Worm (Caenorhabditis elegans) whole organism, L3 larva: ENCODE data around the gene F59A6.4.

Source experiments
- ama-1 ChIP-seq: fragments of 150-350 bp; optimal IDR thresholded peaks from 2 replicates; lab custom pipeline; 2018
- elt-2 ChIP-seq: sonication (generic microtip); optimal IDR thresholded peaks from 2 replicates; lab custom pipeline; 2016; ENCODE audit warnings: missing genetic modification reagents, mild to moderate bottlenecking, missing genetic modification characterization, missing compliant biosample characterization
- elt-3 ChIP-seq, 3 experiments: fragments of 150-350 bp in 1 of 3; sonication (generic microtip) in 2 of 3; optimal IDR thresholded peaks; 2 replicates in 2 of 3; 4 replicates in 1 of 3; lab custom pipeline; 2014 to 2017; ENCODE audit warnings: missing biosample characterization in 3 of 3, missing genetic modification characterization in 3 of 3
- eor-1 ChIP-seq, 2 experiments: fragments of 150-350 bp; optimal IDR thresholded peaks; 2 replicates each; lab custom pipeline; 2014 to 2018; ENCODE audit warnings: missing biosample characterization in 2 of 2, missing genetic modification characterization in 2 of 2
- mml-1 ChIP-seq: fragments of 150-350 bp; sonication (generic microtip); optimal IDR thresholded peaks from 3 replicates; lab custom pipeline; 2014; ENCODE audit warnings: missing biosample characterization, missing genetic modification characterization
- nhr-76 ChIP-seq: fragments of 150-350 bp; sonication (generic microtip); optimal IDR thresholded peaks from 5 replicates; lab custom pipeline; 2014; ENCODE audit warnings: missing biosample characterization, missing genetic modification characterization
- nhr-77 ChIP-seq: fragments of 150-350 bp; optimal IDR thresholded peaks from 2 replicates; lab custom pipeline; 2014; ENCODE audit warnings: missing biosample characterization, missing genetic modification characterization
- unc-62 ChIP-seq: fragments of 150-350 bp; sonication (generic microtip); optimal IDR thresholded peaks from 4 replicates; lab custom pipeline; 2014; ENCODE audit warnings: missing biosample characterization, missing genetic modification reagents, missing genetic modification characterization
- ztf-11 ChIP-seq: fragments of 150-350 bp; optimal IDR thresholded peaks from 2 replicates; lab custom pipeline; 2014; ENCODE audit warnings: missing biosample characterization, missing genetic modification characterization

DNA sequence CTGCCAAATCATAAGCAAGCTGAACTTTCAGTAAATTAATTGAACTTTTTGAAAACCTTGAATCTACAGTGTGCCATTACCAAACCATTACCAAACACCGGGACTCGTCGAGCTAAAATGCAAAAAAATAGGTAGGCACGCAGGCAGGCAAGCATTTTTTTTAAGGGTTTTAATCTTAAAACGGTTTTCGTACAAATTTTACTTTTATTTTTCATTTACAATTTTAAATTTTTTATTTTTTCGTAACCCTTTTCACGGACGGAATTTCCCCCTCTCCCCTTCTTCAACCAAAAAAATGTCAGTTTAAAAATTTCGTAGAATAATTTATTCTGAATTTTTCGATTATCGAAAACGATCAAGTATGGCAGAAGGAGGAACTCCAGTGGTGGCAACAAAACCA lies 9.5 kb downstream of the F59A6.4 start, which contains the start of gene F59A6.2:
- TF ChIP-seq elt-2 (tag; lab: Kevin White, UChicago) (no peak), unc-62 (no peak), nhr-76 (tag; lab: Kevin White, UChicago) (no peak), eor-1 (tag; optimal IDR thresholded peaks at IDR 0.05; lab: Kevin White, UChicago) (no peak), ztf-11 (tag; lab: Kevin White, UChicago) (no peak), nhr-77 (tag; lab: Kevin White, UChicago) (no peak), mml-1 (tag; lab: Kevin White, UChicago) (no peak), elt-3 (tag; optimal IDR thresholded peaks at IDR 0.05; lab: Kevin White, UChicago) (no peak), ama-1 (lab: Kevin White, UChicago) (no peak)
